Worm (Caenorhabditis elegans): ENCODE data around the gene T09F5.1.

Gene T09F5.1

ce11 chrV:15152010-15152409 lies 3.1 kb downstream of the T09F5.1 start:
- TF ChIP-seq sma-3 (GFP tag; optimal IDR thresholded peaks at IDR 0.05) (no peak), nhr-23 (tag; optimal IDR thresholded peaks at IDR 0.05) (no peak), ceh-82 (tag; optimal IDR thresholded peaks at IDR 0.05) (no peak), snpc-4 (tag; optimal IDR thresholded peaks at IDR 0.05) (no peak), aly-2 (tag; optimal IDR thresholded peaks at IDR 0.05) (no peak), lin-13 (GFP tag; optimal IDR thresholded peaks at IDR 0.05) (no peak), crh-2 (tag; optimal IDR thresholded peaks at IDR 0.05) (no peak), ztf-1 (GFP tag; conservative IDR thresholded peaks at IDR 0.05) (no peak), ZK546.5 (tag; optimal IDR thresholded peaks at IDR 0.05) (no peak), egl-27 (tag; optimal IDR thresholded peaks at IDR 0.05) (no peak), unc-55 (GFP tag; optimal IDR thresholded peaks at IDR 0.05) (no peak), ztf-11 (tag; optimal IDR thresholded peaks at IDR 0.05) (no peak)

ce11 chrV:15153277-15153676 lies 4.4 kb downstream of the T09F5.1 start, which contains the start of gene srh-55:
Gene srh-55, plus strand, starts transcription at chrV:15153577.
- TF ChIP-seq mbf-1 (tag; optimal IDR thresholded peaks at IDR 0.05), result no peak
- no peak for TF ChIP-seq nhr-21 (tag; optimal IDR thresholded peaks at IDR 0.05)
- no peak for TF ChIP-seq lin-39 (tag; optimal IDR thresholded peaks at IDR 0.05)
- TF ChIP-seq nhr-10 (tag; optimal IDR thresholded peaks at IDR 0.05), result no peak
- no peak for TF ChIP-seq ztf-4 (tag; optimal IDR thresholded peaks at IDR 0.05)
- TF ChIP-seq snpc-4 (tag; optimal IDR thresholded peaks at IDR 0.05), result no peak
- TF ChIP-seq nhr-129 (tag; optimal IDR thresholded peaks at IDR 0.05), result no peak
- no peak for TF ChIP-seq dmd-4 (tag; optimal IDR thresholded peaks at IDR 0.05)
- TF ChIP-seq peb-1 (tag; optimal IDR thresholded peaks at IDR 0.05), result no peak
- TF ChIP-seq nhr-6 (tag; optimal IDR thresholded peaks at IDR 0.05), result no peak
- no peak for TF ChIP-seq lin-11 (tag; optimal IDR thresholded peaks at IDR 0.05)
- TF ChIP-seq F13H6.1 (tag; optimal IDR thresholded peaks at IDR 0.05), result no peak
- no peak for TF ChIP-seq aly-2 (tag; optimal IDR thresholded peaks at IDR 0.05)
- TF ChIP-seq unc-62 (GFP tag; optimal IDR thresholded peaks at IDR 0.05), result no peak
- TF ChIP-seq elt-1 (tag; optimal IDR thresholded peaks at IDR 0.05), result no peak
- TF ChIP-seq lin-13 (GFP tag; optimal IDR thresholded peaks at IDR 0.05), result no peak
- TF ChIP-seq blmp-1 (tag; optimal IDR thresholded peaks at IDR 0.05; ENCODE audit: insufficient read depth), result no peak
- no peak for TF ChIP-seq mdl-1 (tag; optimal IDR thresholded peaks at IDR 0.05)

ce11 chrV:15156504-15156903 lies 7.6 kb downstream of the T09F5.1 start:
- peak; percentile 22 for TF ChIP-seq sma-3 (GFP tag; optimal IDR thresholded peaks at IDR 0.05)
- TF ChIP-seq fos-1 (tag; optimal IDR thresholded peaks at IDR 0.05), result peak; percentile 8
- TF ChIP-seq nhr-6 (tag; optimal IDR thresholded peaks at IDR 0.05), result no peak

- TF ChIP-seq fos-1 (tag; optimal IDR thresholded peaks at IDR 0.05) (no peak), nhr-77 (tag; optimal IDR thresholded peaks at IDR 0.05) (no peak), Y55F3AM.14 (GFP tag; optimal IDR thresholded peaks at IDR 0.05) (no peak), sem-4 (tag; optimal IDR thresholded peaks at IDR 0.05) (no peak), ztf-1 (GFP tag; conservative IDR thresholded peaks at IDR 0.05) (no peak), sma-3 (GFP tag; optimal IDR thresholded peaks at IDR 0.05) (no peak), elt-3 (tag; optimal IDR thresholded peaks at IDR 0.05) (no peak), nhr-25 (tag; optimal IDR thresholded peaks at IDR 0.05) (no peak), ztf-4 (tag; optimal IDR thresholded peaks at IDR 0.05) (no peak), nhr-12 (tag; optimal IDR thresholded peaks at IDR 0.05) (no peak), zag-1 (tag; optimal IDR thresholded peaks at IDR 0.05) (no peak), nhr-11 (tag; optimal IDR thresholded peaks at IDR 0.05) (no peak), unc-39 (tag; optimal IDR thresholded peaks at IDR 0.05) (no peak), egl-27 (tag; optimal IDR thresholded peaks at IDR 0.05) (no peak), skn-1 (tag; optimal IDR thresholded peaks at IDR 0.05) (no peak), nhr-237 (tag; optimal IDR thresholded peaks at IDR 0.05) (no peak), mdl-1 (tag; optimal IDR thresholded peaks at IDR 0.05) (no peak), F13H6.1 (tag; optimal IDR thresholded peaks at IDR 0.05) (no peak), nhr-129 (tag; optimal IDR thresholded peaks at IDR 0.05) (no peak), nhr-10 (tag; optimal IDR thresholded peaks at IDR 0.05) (no peak)
These were observed 9.8 kb downstream of the T09F5.1 start, which contains the start of gene str-45 for ce11 chrV:15158691-15159090. Gene str-45, plus strand, starts transcription at chrV:15158991.

Measured in whole organism, L2 larva.